Worm (Caenorhabditis elegans) whole organism, mixed stage, embryonic: ENCODE data around the gene ugt-37.

ENCODE experiments used
- elt-1 ChIP-seq: sonication (generic microtip); optimal IDR thresholded peaks from 2 replicates; lab custom pipeline; 2017; ENCODE audit warnings: missing genetic modification characterization, mild to moderate bottlenecking, missing compliant biosample characterization, antibody characterized with exemption, moderate library complexity, borderline replicate concordance; ENCODE audit not compliant: insufficient read depth
- lin-13 ChIP-seq: fragments of 150-350 bp; optimal IDR thresholded peaks from 2 replicates; lab custom pipeline; 2014; ENCODE audit warnings: missing biosample characterization, missing genetic modification characterization
- lin-32 ChIP-seq: fragments of 200-800 bp; sonication (Bioruptor generic); optimal IDR thresholded peaks from 2 replicates; lab custom pipeline; 2018; ENCODE audit warnings: mild to moderate bottlenecking, missing genetic modification characterization, missing compliant biosample characterization
- unc-120 ChIP-seq: sonication (generic microtip); optimal IDR thresholded peaks from 2 replicates; lab custom pipeline; 2017; ENCODE audit warnings: missing genetic modification characterization, missing compliant biosample characterization; ENCODE audit not compliant: poor library complexity, severe bottlenecking
- ztf-11 ChIP-seq: fragments of 150-350 bp; optimal IDR thresholded peaks from 2 replicates; lab custom pipeline; 2014; ENCODE audit warnings: missing biosample characterization, missing genetic modification characterization

- no peak for TF ChIP-seq unc-120 (tag; lab: Kevin White, UChicago)
- no peak for TF ChIP-seq elt-1 (tag; lab: Kevin White, UChicago)
- TF ChIP-seq ztf-11 (tag; lab: Kevin White, UChicago): no peak
- no peak for TF ChIP-seq lin-32 (GFP tag; lab: Kevin White, UChicago)
- TF ChIP-seq lin-13 (tag; lab: Kevin White, UChicago): no peak
These were observed 33.8 kb downstream of the ugt-37 start for ce11 chrV:7111276-7111675.
